Fruit fly (Drosophila melanogaster) Kc167 (cell line): ENCODE results near the gene Snoo.

Source experiments
- Myc ChIP-seq: fragments of >200 bp; optimal IDR thresholded peaks from 2 replicates; lab custom pipeline; 2017; ENCODE audit warnings: missing external identifiers
- Sin3A ChIP-seq: fragments of >200 bp; optimal IDR thresholded peaks from 2 replicates; lab custom pipeline; 2018; ENCODE audit warnings: missing external identifiers
- h ChIP-seq: fragments of >200 bp; optimal IDR thresholded peaks from 3 replicates; lab custom pipeline; 2018; ENCODE audit warnings: missing external identifiers
- insv ChIP-seq: fragments of >200 bp; optimal IDR thresholded peaks from 3 replicates; lab custom pipeline; 2018; ENCODE audit warnings: missing external identifiers
- psq ChIP-seq: fragments of >200 bp; optimal IDR thresholded peaks from 2 replicates; lab custom pipeline; 2017; ENCODE audit warnings: missing external identifiers
- ttk ChIP-seq: sonication (Bioruptor generic); optimal IDR thresholded peaks from 2 replicates; lab custom pipeline; 2017; ENCODE audit warnings: missing external identifiers

Gene Snoo

dm6 chr2L:7957068-7957868 lies 26.7 kb downstream of the Snoo start:
- no peak for TF ChIP-seq Sin3A
- no peak for TF ChIP-seq psq (lab: Kevin White, UChicago)
- TF ChIP-seq h (lab: Kevin White, UChicago): no peak
- TF ChIP-seq Myc (lab: Kevin White, UChicago): no peak
- no peak for TF ChIP-seq insv (lab: Kevin White, UChicago)
- TF ChIP-seq ttk (lab: Kevin White, UChicago): no peak

- TF ChIP-seq h (lab: Kevin White, UChicago): no peak
- TF ChIP-seq psq (lab: Kevin White, UChicago): no peak
These were observed 27.5 kb downstream of the Snoo start for dm6 chr2L:7956310-7957067.

- no peak for TF ChIP-seq insv (lab: Kevin White, UChicago)
- no peak for TF ChIP-seq ttk (lab: Kevin White, UChicago)
- no peak for TF ChIP-seq h (lab: Kevin White, UChicago)
- TF ChIP-seq Sin3A: no peak
- TF ChIP-seq psq (lab: Kevin White, UChicago): no peak
- TF ChIP-seq Myc (lab: Kevin White, UChicago): no peak
These were observed 29.4 kb downstream of the Snoo start for dm6 chr2L:7954588-7954987.

- TF ChIP-seq Sin3A: no peak
- no peak for TF ChIP-seq Myc (lab: Kevin White, UChicago)
- TF ChIP-seq h (lab: Kevin White, UChicago): no peak
- no peak for TF ChIP-seq ttk (lab: Kevin White, UChicago)
- no peak for TF ChIP-seq psq (lab: Kevin White, UChicago)
- TF ChIP-seq insv (lab: Kevin White, UChicago): no peak
These were observed 30.5 kb downstream of the Snoo start for dm6 chr2L:7953371-7954017.

dm6 chr2L:7952351-7952750 lies 31.6 kb downstream of the Snoo start:
- TF ChIP-seq ttk (lab: Kevin White, UChicago) (no peak), Sin3A (no peak), insv (lab: Kevin White, UChicago) (no peak)

- no peak for TF ChIP-seq psq (lab: Kevin White, UChicago)
- no peak for TF ChIP-seq ttk (lab: Kevin White, UChicago)
- TF ChIP-seq h (lab: Kevin White, UChicago): no peak
- no peak for TF ChIP-seq Myc (lab: Kevin White, UChicago)
- TF ChIP-seq Sin3A: no peak
- TF ChIP-seq insv (lab: Kevin White, UChicago): no peak
These were observed 32.1 kb downstream of the Snoo start for dm6 chr2L:7951934-7952333.

- no peak for TF ChIP-seq h (lab: Kevin White, UChicago)
- no peak for TF ChIP-seq ttk (lab: Kevin White, UChicago)
- TF ChIP-seq psq (lab: Kevin White, UChicago): no peak
- no peak for TF ChIP-seq Myc (lab: Kevin White, UChicago)
- TF ChIP-seq Sin3A: no peak
- TF ChIP-seq insv (lab: Kevin White, UChicago): no peak
These were observed 34.2 kb downstream of the Snoo start for dm6 chr2L:7949788-7950187.

dm6 chr2L:7949016-7949415 lies 35.0 kb downstream of the Snoo start:
- no peak for TF ChIP-seq ttk (lab: Kevin White, UChicago)
- TF ChIP-seq insv (lab: Kevin White, UChicago): no peak
- TF ChIP-seq Myc (lab: Kevin White, UChicago): no peak
- TF ChIP-seq Sin3A: no peak
- no peak for TF ChIP-seq h (lab: Kevin White, UChicago)
- TF ChIP-seq psq (lab: Kevin White, UChicago): no peak

dm6 chr2L:7945037-7945436 lies 39.0 kb downstream of the Snoo start:
- TF ChIP-seq psq (lab: Kevin White, UChicago) (no peak), insv (lab: Kevin White, UChicago) (no peak), ttk (lab: Kevin White, UChicago) (no peak), h (lab: Kevin White, UChicago) (no peak), Sin3A (no peak), Myc (lab: Kevin White, UChicago) (no peak)

dm6 chr2L:7944179-7944578 lies 39.8 kb downstream of the Snoo start:
- TF ChIP-seq Sin3A (no peak), insv (lab: Kevin White, UChicago) (no peak), psq (lab: Kevin White, UChicago) (no peak), Myc (lab: Kevin White, UChicago) (no peak), h (lab: Kevin White, UChicago) (no peak), ttk (lab: Kevin White, UChicago) (no peak)

- TF ChIP-seq ttk (lab: Kevin White, UChicago) (no peak), h (lab: Kevin White, UChicago) (no peak), Sin3A (no peak), Myc (lab: Kevin White, UChicago) (no peak)
These were observed 41.1 kb downstream of the Snoo start for dm6 chr2L:7942927-7943326.
